Worm (Caenorhabditis elegans): Measurements from ENCODE around the gene acd-4.
A peak's percentile ranks its signal among the peaks of the same experiment; 100 is the strongest.

acd-4 gene

DNA sequence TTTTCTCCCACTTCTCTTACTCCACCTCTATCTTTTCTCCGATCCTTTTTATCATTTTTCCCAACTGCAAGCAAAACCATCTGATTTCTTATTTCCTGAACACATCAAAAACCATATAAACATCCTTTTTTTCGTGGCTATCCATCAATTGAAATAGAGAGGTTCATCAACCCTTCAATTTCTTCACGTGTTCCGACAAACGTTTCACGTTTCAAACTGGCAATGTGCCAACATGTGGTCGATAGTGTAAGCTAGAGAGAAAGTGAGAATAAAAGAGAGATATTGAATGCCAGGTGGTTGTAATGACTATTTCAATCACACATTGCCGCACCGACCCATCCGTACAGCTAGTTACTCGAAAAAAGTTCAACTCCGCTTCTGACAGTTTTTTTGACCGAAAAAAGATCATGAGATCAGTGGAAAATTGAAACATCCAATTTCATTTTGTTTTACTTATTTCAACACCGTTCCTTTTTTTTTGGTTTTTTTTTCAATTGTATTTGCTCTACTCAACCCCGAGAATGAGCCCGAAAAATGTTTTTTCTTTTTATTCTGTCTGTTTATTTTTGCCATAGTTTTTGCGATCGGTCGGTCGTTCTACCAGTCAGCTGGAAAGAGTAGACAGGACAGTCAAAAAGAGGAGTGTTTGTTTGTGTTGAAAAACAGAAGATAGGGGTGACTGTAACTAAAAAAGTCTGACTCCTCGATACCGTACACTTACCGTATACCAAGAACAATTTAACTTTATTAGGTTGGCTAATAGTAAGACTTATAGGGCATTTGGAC, 20.7 kb downstream of the acd-4 start:
- TF ChIP-seq unc-120 (tag; optimal IDR thresholded peaks at IDR 0.05; ENCODE audit: poor library complexity, severe bottlenecking) (peak; percentile 55), hlh-1 (tag; optimal IDR thresholded peaks at IDR 0.05) (peak; percentile 96), sem-2 (GFP tag; optimal IDR thresholded peaks at IDR 0.05) (no peak), unc-62 (GFP tag; optimal IDR thresholded peaks at IDR 0.05) (peak; percentile 70)

DNA sequence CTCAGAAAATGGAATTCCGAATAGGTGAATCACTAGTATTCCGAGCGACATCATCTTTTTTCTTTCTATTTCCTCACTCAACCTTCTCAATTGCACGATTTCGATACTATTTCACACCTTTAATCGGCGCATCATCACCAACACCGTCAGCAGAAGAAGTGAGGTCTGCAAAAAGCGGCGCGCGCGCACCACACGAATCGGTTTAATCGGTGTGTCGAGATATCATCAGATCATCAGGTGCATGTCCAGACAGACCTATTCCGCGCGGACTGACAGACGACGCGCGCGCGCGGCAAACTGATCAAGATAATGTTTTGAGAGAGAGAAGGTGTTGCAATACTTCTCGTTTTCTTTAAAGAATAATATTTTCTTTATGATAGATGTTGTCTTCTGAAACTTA, 22.5 kb downstream of the acd-4 start:
- TF ChIP-seq snpc-4 (tag; optimal IDR thresholded peaks at IDR 0.05) (no peak), elt-1 (tag; optimal IDR thresholded peaks at IDR 0.05; ENCODE audit: borderline replicate concordance, insufficient read depth) (peak; percentile 96), bed-3 (GFP tag; optimal IDR thresholded peaks at IDR 0.05) (no peak), unc-62 (GFP tag; optimal IDR thresholded peaks at IDR 0.05) (peak; percentile 32), ham-2 (GFP tag; optimal IDR thresholded peaks at IDR 0.05) (peak; percentile 59)

DNA sequence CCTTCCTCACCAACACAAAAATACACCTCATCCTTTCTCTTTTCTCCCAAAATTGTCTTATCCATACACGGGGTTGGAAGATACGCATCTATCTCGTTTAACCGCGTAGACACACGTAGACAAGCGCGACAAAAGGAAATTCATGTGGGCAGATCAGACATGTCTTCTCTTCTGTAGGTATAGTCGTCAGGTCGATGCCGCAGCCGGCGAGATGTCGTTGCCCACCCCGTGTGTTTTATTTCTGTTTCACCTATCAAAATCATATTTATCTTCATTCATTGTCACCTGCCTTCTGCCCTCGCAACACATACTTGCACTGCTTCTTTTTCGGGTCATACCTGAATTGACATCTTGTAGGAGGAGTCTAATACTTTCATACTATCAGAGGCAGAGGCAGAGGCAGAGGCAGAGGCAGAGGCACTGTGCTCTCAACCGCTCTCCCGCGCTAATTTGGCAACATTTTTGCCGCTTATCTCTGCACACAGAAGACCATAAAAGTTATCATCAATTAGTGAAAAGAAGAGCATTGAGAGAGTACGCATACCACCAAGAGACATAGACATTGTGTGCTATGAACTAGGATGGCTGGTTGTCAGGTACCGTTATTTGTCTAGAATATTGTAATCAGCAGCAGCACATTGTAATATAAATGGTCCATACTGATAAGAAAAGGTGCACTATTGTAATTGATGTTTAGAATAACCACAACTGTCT, 23.4 kb downstream of the acd-4 start:
- TF ChIP-seq elt-1 (tag; optimal IDR thresholded peaks at IDR 0.05; ENCODE audit: borderline replicate concordance, insufficient read depth): peak; percentile 60
- TF ChIP-seq unc-62 (GFP tag; optimal IDR thresholded peaks at IDR 0.05): no peak

DNA sequence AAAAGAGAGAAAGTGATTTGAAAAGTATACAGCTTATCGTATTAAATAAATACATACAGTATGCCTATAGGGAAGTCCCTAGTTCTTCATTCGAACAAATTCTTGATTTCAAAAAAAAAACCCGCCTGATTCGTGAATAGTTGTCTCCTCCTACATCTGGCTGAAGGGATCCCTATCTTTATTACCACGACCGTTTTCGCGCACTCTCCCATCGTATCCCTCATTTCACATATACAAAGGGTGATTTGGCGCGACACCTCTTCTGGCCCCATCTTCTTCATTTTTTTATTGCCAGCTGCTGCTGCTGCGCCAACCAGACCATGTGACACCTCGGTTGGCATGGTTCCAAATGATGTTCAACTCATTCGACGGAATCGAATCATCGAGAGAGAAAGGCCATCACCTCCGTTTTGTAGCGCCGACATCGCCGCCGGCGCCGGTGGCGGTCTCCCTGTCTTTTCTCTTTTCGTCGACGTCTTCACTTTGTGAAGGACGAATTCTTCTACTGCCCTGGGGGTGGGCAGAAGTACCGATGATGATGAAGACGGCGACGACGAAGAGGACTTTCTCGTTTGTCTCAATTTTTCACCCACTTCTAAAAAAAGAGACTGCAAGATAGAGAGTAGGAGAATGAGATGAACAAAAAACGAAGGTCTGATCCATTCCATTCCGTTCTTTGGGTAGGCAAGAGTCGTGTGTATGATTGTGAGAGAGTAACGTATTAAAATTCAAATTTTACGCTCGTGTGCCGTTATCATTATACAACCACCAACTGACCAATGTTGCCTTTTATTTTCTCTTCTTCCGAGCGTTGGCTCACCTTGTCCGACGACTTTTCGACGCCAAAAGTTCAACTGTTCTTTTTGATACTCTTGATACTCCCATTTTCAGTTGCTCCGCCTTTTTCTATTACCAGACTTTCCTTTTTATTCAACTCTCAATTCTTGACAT, 24.3 kb downstream of the acd-4 start:
- no peak for TF ChIP-seq flh-1 (GFP tag; optimal IDR thresholded peaks at IDR 0.05)

DNA sequence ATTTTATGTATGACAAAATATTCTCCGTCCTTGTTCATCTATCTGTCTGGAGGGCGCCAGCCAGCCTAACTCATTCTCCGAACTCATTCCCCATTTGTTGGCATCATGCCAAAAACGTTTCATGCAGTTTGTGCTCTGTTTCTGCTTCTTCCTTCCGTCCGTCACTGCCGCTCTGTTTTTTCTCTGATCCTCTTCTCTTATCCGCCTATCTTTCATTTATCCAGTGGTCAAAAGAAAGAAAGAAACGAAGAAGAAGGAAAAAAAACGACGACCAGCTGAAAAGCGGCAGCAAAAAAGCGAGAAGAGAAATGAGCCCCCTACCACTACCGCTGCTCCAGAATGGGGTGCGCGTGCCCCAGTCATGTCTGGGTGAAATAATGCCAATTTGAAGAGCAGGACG, 25.0 kb downstream of the acd-4 start:
- TF ChIP-seq elt-3 (tag; optimal IDR thresholded peaks at IDR 0.05) (no peak), flh-1 (GFP tag; optimal IDR thresholded peaks at IDR 0.05) (no peak), nhr-12 (tag; optimal IDR thresholded peaks at IDR 0.05) (no peak), ceh-39 (tag; optimal IDR thresholded peaks at IDR 0.05) (no peak), zip-8 (tag; optimal IDR thresholded peaks at IDR 0.05) (no peak), nhr-76 (tag; optimal IDR thresholded peaks at IDR 0.05) (no peak)

DNA sequence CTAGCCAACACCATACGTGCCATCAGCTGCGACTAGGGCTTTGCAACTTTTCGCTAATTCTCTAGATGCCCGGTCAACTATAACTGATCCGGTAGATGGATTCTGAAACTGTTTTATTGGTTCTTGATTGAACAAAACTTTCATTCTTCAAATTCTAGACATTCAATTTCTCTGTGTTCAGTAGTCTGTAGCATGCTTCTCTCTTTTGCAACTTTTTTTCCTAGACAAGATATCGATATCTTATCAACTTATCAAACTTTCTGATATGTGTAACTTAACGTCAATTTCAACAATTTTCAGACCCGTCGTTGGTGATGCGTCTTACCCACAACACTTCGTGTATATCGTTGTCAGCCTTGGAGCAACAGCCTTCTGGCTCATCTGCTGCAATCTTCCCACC, 27.7 kb downstream of the acd-4 start, which contains the start of gene ZC190.4:
Gene ZC190.4 (plus strand): TSS at position 301 of the 400 bp plus-strand sequence.
- TF ChIP-seq mls-2 (tag; optimal IDR thresholded peaks at IDR 0.05) (no peak), drap-1 (GFP tag; optimal IDR thresholded peaks at IDR 0.05) (no peak), lin-13 (tag; optimal IDR thresholded peaks at IDR 0.05) (no peak), snpc-4 (tag; optimal IDR thresholded peaks at IDR 0.05) (no peak), tbx-8 (GFP tag; optimal IDR thresholded peaks at IDR 0.05) (no peak), unc-120 (tag; optimal IDR thresholded peaks at IDR 0.05; ENCODE audit: poor library complexity, severe bottlenecking) (no peak), M03D4.4 (tag; optimal IDR thresholded peaks at IDR 0.05) (no peak), mep-1 (tag; optimal IDR thresholded peaks at IDR 0.05) (no peak), zip-8 (tag; optimal IDR thresholded peaks at IDR 0.05) (no peak), bed-3 (GFP tag; optimal IDR thresholded peaks at IDR 0.05) (no peak), nhr-12 (tag; optimal IDR thresholded peaks at IDR 0.05) (no peak), ceh-43 (GFP tag; optimal IDR thresholded peaks at IDR 0.05) (no peak), nhr-28 (tag; optimal IDR thresholded peaks at IDR 0.05) (no peak), blmp-1 (tag; optimal IDR thresholded peaks at IDR 0.05) (no peak)
